Worm (Caenorhabditis elegans) whole organism, L2 larva: ENCODE measurements around the gene rom-2.

Source experiments
- F13H6.1 ChIP-seq: sonication (generic microtip); optimal IDR thresholded peaks from 2 replicates; lab custom pipeline; 2016; ENCODE audit warnings: missing genetic modification characterization, missing compliant biosample characterization
- R02D3.7 ChIP-seq: fragments of 150-350 bp; optimal IDR thresholded peaks from 2 replicates; lab custom pipeline; 2014; ENCODE audit warnings: missing biosample characterization, missing genetic modification characterization
- Y55F3AM.14 ChIP-seq: fragments of 200-800 bp; sonication (Bioruptor generic); optimal IDR thresholded peaks from 2 replicates; lab custom pipeline; 2018; ENCODE audit warnings: mild to moderate bottlenecking, missing genetic modification characterization, missing compliant biosample characterization
- alr-1 ChIP-seq: fragments of 150-350 bp; optimal IDR thresholded peaks from 2 replicates; lab custom pipeline; 2014; ENCODE audit warnings: missing biosample characterization, missing genetic modification characterization
- aly-2 ChIP-seq: fragments of 150-350 bp; optimal IDR thresholded peaks from 2 replicates; lab custom pipeline; 2014; ENCODE audit warnings: missing biosample characterization, missing genetic modification characterization
- ama-1 ChIP-seq: fragments of 150-350 bp; optimal IDR thresholded peaks from 2 replicates; lab custom pipeline; 2018; ENCODE audit warnings: inconsistent platforms
- blmp-1 ChIP-seq: sonication (generic microtip); optimal IDR thresholded peaks from 2 replicates; lab custom pipeline; 2017; ENCODE audit warnings: missing genetic modification characterization, mild to moderate bottlenecking, missing compliant biosample characterization, antibody characterized with exemption, moderate library complexity; ENCODE audit not compliant: insufficient read depth
- ceh-82 ChIP-seq: fragments of 150-350 bp; optimal IDR thresholded peaks from 2 replicates; lab custom pipeline; 2014; ENCODE audit warnings: missing biosample characterization, missing genetic modification characterization
- crh-2 ChIP-seq: sonication (generic microtip); optimal IDR thresholded peaks from 2 replicates; lab custom pipeline; 2017; ENCODE audit warnings: missing biosample characterization, missing genetic modification characterization
- elt-1 ChIP-seq: fragments of 150-350 bp; optimal IDR thresholded peaks from 2 replicates; lab custom pipeline; 2014; ENCODE audit warnings: missing biosample characterization, missing genetic modification characterization
- fos-1 ChIP-seq: fragments of 150-350 bp; optimal IDR thresholded peaks from 2 replicates; lab custom pipeline; 2014; ENCODE audit warnings: missing biosample characterization, missing genetic modification characterization
- gmeb-1 ChIP-seq: fragments of 150-350 bp; optimal IDR thresholded peaks from 2 replicates; lab custom pipeline; 2014; ENCODE audit warnings: missing biosample characterization, missing genetic modification characterization
- lin-11 ChIP-seq: fragments of 150-350 bp; sonication (generic microtip); optimal IDR thresholded peaks from 2 replicates; lab custom pipeline; 2014; ENCODE audit warnings: missing biosample characterization, missing genetic modification characterization, inconsistent platforms, mixed read lengths
- lin-13 ChIP-seq: fragments of 150-350 bp; optimal IDR thresholded peaks from 2 replicates; lab custom pipeline; 2014; ENCODE audit warnings: missing biosample characterization, missing genetic modification reagents, missing genetic modification characterization
- lin-39 ChIP-seq: fragments of 150-350 bp; optimal IDR thresholded peaks from 2 replicates; lab custom pipeline; 2014; ENCODE audit warnings: missing biosample characterization, missing genetic modification reagents, missing genetic modification characterization
- lsy-2 ChIP-seq, 2 experiments: fragments of 150-350 bp in 1 of 2; sonication (generic microtip) in 1 of 2; optimal IDR thresholded peaks; 2 replicates each; lab custom pipeline; 2014 to 2017; ENCODE audit warnings: missing biosample characterization in 2 of 2, missing genetic modification characterization in 2 of 2
- mab-5 ChIP-seq: fragments of 150-350 bp; optimal IDR thresholded peaks from 2 replicates; lab custom pipeline; 2014; ENCODE audit warnings: missing biosample characterization, missing genetic modification characterization
- mdl-1 ChIP-seq, 2 experiments: fragments of 150-350 bp in 1 of 2; sonication (generic microtip) in 1 of 2; optimal IDR thresholded peaks; 2 replicates each; lab custom pipeline; 2017; ENCODE audit warnings: missing biosample characterization in 2 of 2, missing genetic modification characterization in 2 of 2
- nhr-10 ChIP-seq: sonication (generic microtip); optimal IDR thresholded peaks from 2 replicates; lab custom pipeline; 2017; ENCODE audit warnings: missing biosample characterization, missing genetic modification characterization
- nhr-11 ChIP-seq: fragments of 150-350 bp; optimal IDR thresholded peaks from 2 replicates; lab custom pipeline; 2014; ENCODE audit warnings: missing biosample characterization, missing genetic modification characterization
- nhr-12 ChIP-seq: fragments of 150-350 bp; optimal IDR thresholded peaks from 2 replicates; lab custom pipeline; 2014; ENCODE audit warnings: missing biosample characterization, missing genetic modification characterization
- nhr-21 ChIP-seq: fragments of 150-350 bp; optimal IDR thresholded peaks from 2 replicates; lab custom pipeline; 2014; ENCODE audit warnings: missing biosample characterization, missing genetic modification characterization
- nhr-23 ChIP-seq: fragments of 150-350 bp; optimal IDR thresholded peaks from 2 replicates; lab custom pipeline; 2014; ENCODE audit warnings: missing biosample characterization, missing genetic modification reagents, missing genetic modification characterization
- nhr-237 ChIP-seq: fragments of 150-350 bp; optimal IDR thresholded peaks from 2 replicates; lab custom pipeline; 2014; ENCODE audit warnings: missing biosample characterization, missing genetic modification characterization
- nhr-25 ChIP-seq: fragments of 150-350 bp; sonication (generic microtip); optimal IDR thresholded peaks from 3 replicates; lab custom pipeline; 2014; ENCODE audit warnings: missing biosample characterization, missing genetic modification characterization
- nhr-6 ChIP-seq: fragments of 150-350 bp; optimal IDR thresholded peaks from 2 replicates; lab custom pipeline; 2014; ENCODE audit warnings: missing biosample characterization, missing genetic modification characterization
- peb-1 ChIP-seq: fragments of 150-350 bp; optimal IDR thresholded peaks from 2 replicates; lab custom pipeline; 2014; ENCODE audit warnings: missing biosample characterization, missing genetic modification characterization
- sem-4 ChIP-seq: fragments of 150-350 bp; optimal IDR thresholded peaks from 2 replicates; lab custom pipeline; 2014; ENCODE audit warnings: missing biosample characterization, missing genetic modification reagents, missing genetic modification characterization
- sma-9 ChIP-seq, 2 experiments: fragments of 150-350 bp in 1 of 2; sonication (generic microtip) in 1 of 2; optimal IDR thresholded peaks; 2 replicates each; lab custom pipeline; 2014 to 2016; ENCODE audit warnings: missing genetic modification characterization in 2 of 2, mild to moderate bottlenecking in 1 of 2, missing biosample characterization in 1 of 2, missing compliant biosample characterization in 1 of 2, missing genetic modification reagents in 1 of 2, moderate library complexity in 1 of 2
- snpc-4 ChIP-seq: fragments of 150-350 bp; optimal IDR thresholded peaks from 2 replicates; lab custom pipeline; 2014; ENCODE audit warnings: missing biosample characterization, missing genetic modification characterization
- unc-39 ChIP-seq: fragments of 150-350 bp; optimal IDR thresholded peaks from 2 replicates; lab custom pipeline; 2014; ENCODE audit warnings: missing biosample characterization, missing genetic modification characterization
- unc-55 ChIP-seq: fragments of 150-350 bp; sonication (generic microtip); optimal IDR thresholded peaks from 3 replicates; lab custom pipeline; 2014; ENCODE audit warnings: missing biosample characterization, missing genetic modification reagents, missing genetic modification characterization
- unc-62 ChIP-seq: fragments of 150-350 bp; optimal IDR thresholded peaks from 2 replicates; lab custom pipeline; 2014; ENCODE audit warnings: missing biosample characterization, missing genetic modification reagents, missing genetic modification characterization
- ztf-1 ChIP-seq: fragments of 200-800 bp; sonication (Bioruptor generic); conservative IDR thresholded peaks from 2 replicates; pipeline ENCODE4 v1.3.6; 2022; ENCODE audit warnings: missing genetic modification characterization, missing compliant biosample characterization
- ztf-4 ChIP-seq: fragments of 150-350 bp; optimal IDR thresholded peaks from 2 replicates; lab custom pipeline; 2014; ENCODE audit warnings: missing biosample characterization, missing genetic modification characterization

Gene rom-2

DNA sequence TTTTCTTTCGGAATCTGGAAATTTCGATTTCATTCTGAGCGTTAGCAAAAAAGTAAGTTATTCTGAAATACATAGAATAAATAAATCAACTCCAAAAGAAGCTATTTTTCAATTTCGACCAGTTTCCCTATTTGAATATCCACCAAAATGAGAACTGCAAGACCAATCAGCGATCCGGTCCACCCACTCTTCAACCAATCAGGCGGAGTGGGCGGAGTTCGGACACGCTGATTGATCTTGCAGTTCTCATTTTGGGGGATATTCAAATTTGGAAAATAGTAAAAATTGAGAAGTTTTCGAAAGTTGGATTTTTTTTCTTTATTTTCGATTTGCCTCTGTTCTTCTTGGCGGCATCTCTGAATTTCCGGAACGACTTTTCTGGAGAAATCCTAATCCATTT lies 24.6 kb downstream of the rom-2 start:
- TF ChIP-seq gmeb-1 (tag; lab: Kevin White, UChicago) (peak; percentile 72), sem-4 (tag; lab: Kevin White, UChicago) (no peak), snpc-4 (tag; lab: Kevin White, UChicago) (no peak), alr-1 (tag; lab: Kevin White, UChicago) (no peak), aly-2 (tag; lab: Kevin White, UChicago) (no peak), nhr-23 (tag; lab: Kevin White, UChicago) (no peak), mab-5 (no peak), lsy-2 (tag; optimal IDR thresholded peaks at IDR 0.05; lab: Kevin White, UChicago) (peak in 1 of 2 experiments; percentile 48)

DNA sequence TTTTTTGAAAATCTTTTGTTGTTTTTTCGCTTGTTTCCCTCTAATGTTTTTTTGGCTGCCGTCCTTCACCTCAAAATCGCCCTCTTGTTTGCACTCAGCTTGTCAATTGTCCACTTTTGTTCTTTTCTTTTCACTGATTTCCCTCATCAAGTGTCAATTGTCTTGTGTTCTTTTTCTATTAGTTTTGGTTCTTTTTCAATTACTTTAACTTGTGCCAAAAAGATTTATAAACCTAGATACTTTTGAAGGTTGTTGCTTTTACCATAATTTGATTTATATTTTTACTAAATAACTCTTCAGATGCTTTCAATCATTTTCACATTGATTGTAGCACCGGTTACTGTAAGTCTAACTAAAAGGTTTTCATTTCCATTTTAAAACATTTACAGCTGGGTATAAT lies 27.0 kb downstream of the rom-2 start, which contains the start of gene C48B4.13:
C48B4.13 (plus strand) TSS at position 301 of the 400 bp plus-strand sequence.
- no peak for TF ChIP-seq elt-1 (tag; lab: Kevin White, UChicago)
- no peak for TF ChIP-seq ceh-82 (tag; lab: Kevin White, UChicago)
- TF ChIP-seq nhr-237 = no peak
- TF ChIP-seq ztf-1 = no peak
- no peak for TF ChIP-seq nhr-10 (tag; lab: Kevin White, UChicago)
- TF ChIP-seq nhr-12 (tag; lab: Kevin White, UChicago) = no peak
- no peak for TF ChIP-seq lsy-2 (tag; optimal IDR thresholded peaks at IDR 0.05; lab: Kevin White, UChicago)
- TF ChIP-seq peb-1 (tag; lab: Kevin White, UChicago) = no peak
- no peak for TF ChIP-seq lin-11 (tag; lab: Kevin White, UChicago)
- TF ChIP-seq fos-1 (tag; lab: Kevin White, UChicago) = no peak
- no peak for TF ChIP-seq sem-4 (tag; lab: Kevin White, UChicago)
- no peak for TF ChIP-seq nhr-21 (tag; lab: Kevin White, UChicago)
- no peak for TF ChIP-seq nhr-6
- no peak for TF ChIP-seq unc-55 (GFP tag; lab: Kevin White, UChicago)
- TF ChIP-seq lin-13 (GFP tag; lab: Kevin White, UChicago) = no peak
- no peak for TF ChIP-seq Y55F3AM.14 (GFP tag; lab: Kevin White, UChicago)
- TF ChIP-seq sma-9 (GFP tag; optimal IDR thresholded peaks at IDR 0.05; lab: Kevin White, UChicago) = no peak
- TF ChIP-seq sma-9 (tag; optimal IDR thresholded peaks at IDR 0.05; lab: Kevin White, UChicago) = no peak

DNA sequence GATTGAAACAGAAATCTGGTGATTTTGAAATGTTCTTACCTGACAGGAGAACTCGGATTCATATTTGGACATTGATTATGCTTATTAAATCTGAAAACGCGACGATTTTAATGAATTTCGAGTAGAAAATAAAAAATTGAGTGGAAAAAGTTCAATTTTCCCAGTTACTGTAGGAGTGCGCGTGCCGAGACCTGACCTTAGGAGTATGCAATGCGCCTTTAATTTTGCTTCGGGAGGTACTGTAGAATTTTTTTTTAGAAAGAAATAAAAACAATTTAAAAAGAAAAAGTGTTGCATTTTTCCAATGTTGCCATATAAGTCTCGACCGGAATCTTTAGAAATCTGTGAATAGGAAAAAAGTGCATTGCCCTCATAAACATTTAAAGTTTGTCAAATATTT lies 29.5 kb downstream of the rom-2 start, which contains the start of gene C48B4.11:
C48B4.11 (minus strand) TSS at position 143 of the 400 bp plus-strand sequence.
- TF ChIP-seq R02D3.7 = no peak
- TF ChIP-seq unc-55 (GFP tag; lab: Kevin White, UChicago) = no peak
- no peak for TF ChIP-seq lsy-2 (tag; optimal IDR thresholded peaks at IDR 0.05; lab: Kevin White, UChicago)
- TF ChIP-seq nhr-6 = no peak
- TF ChIP-seq nhr-11 (tag; lab: Kevin White, UChicago) = no peak
- no peak for TF ChIP-seq nhr-12 (tag; lab: Kevin White, UChicago)
- no peak for TF ChIP-seq lin-39
- TF ChIP-seq ztf-4 = no peak
- no peak for TF ChIP-seq alr-1 (tag; lab: Kevin White, UChicago)
- no peak for TF ChIP-seq F13H6.1
- TF ChIP-seq blmp-1 (tag; lab: Kevin White, UChicago) = no peak
- TF ChIP-seq unc-39 (tag; lab: Kevin White, UChicago) = no peak
- no peak for TF ChIP-seq ama-1 (lab: Kevin White, UChicago)

ce11 chrIII:9564410-9564809 lies 31.1 kb downstream of the rom-2 start, which contains the start of gene C48B4.10:
C48B4.10 (minus strand) TSS chrIII:9564510.
- TF ChIP-seq crh-2 (tag; lab: Kevin White, UChicago) (no peak), F13H6.1 (no peak), elt-1 (tag; lab: Kevin White, UChicago) (no peak), unc-62 (GFP tag; lab: Kevin White, UChicago) (no peak), ztf-4 (no peak)

- TF ChIP-seq nhr-12 (tag; lab: Kevin White, UChicago) (no peak), lin-39 (no peak), mdl-1 (tag; optimal IDR thresholded peaks at IDR 0.05; lab: Kevin White, UChicago) (no peak), peb-1 (tag; lab: Kevin White, UChicago) (no peak), ztf-4 (no peak), F13H6.1 (no peak), nhr-21 (tag; lab: Kevin White, UChicago) (no peak), fos-1 (tag; lab: Kevin White, UChicago) (no peak), R02D3.7 (no peak), ama-1 (lab: Kevin White, UChicago) (no peak), mab-5 (no peak), nhr-25 (tag; lab: Kevin White, UChicago) (no peak), nhr-23 (tag; lab: Kevin White, UChicago) (no peak), crh-2 (tag; lab: Kevin White, UChicago) (no peak)
Measured at ce11 chrIII:9563235-9563634, 32.2 kb downstream of the rom-2 start, which contains the start of gene C48B4.9. C48B4.9 (minus strand) TSS chrIII:9563335.
